Worm (Caenorhabditis elegans) whole organism, young adult: ENCODE measurements around the gene Y55F3AM.9.

Experiments used
- B0035.1 ChIP-seq: sonication (generic microtip); optimal IDR thresholded peaks from 2 replicates; lab custom pipeline; 2016; ENCODE audit warnings: missing genetic modification characterization, mild to moderate bottlenecking, missing compliant biosample characterization, missing genotype, missing genetic modification reagents
- D2030.7 ChIP-seq: fragments of 200-800 bp; sonication (Bioruptor generic); IDR thresholded peaks from 2 replicates; pipeline ENCODE4 v1.3.6; 2022; ENCODE audit warnings: missing genetic modification reagents, missing genetic modification characterization, missing compliant biosample characterization
- F33H1.4 ChIP-seq: fragments of 200-800 bp; sonication (Bioruptor generic); IDR thresholded peaks from 2 replicates; pipeline ENCODE4 v1.3.6; 2022; ENCODE audit warnings: missing genetic modification reagents, missing genetic modification characterization, missing compliant biosample characterization
- F37B4.10 ChIP-seq: fragments of 200-800 bp; sonication (Bioruptor generic); IDR thresholded peaks from 2 replicates; pipeline ENCODE4 v1.3.6; 2022; ENCODE audit warnings: missing genetic modification characterization, missing compliant biosample characterization
- F52B5.7 ChIP-seq: sonication (generic microtip); optimal IDR thresholded peaks from 2 replicates; lab custom pipeline; 2016; ENCODE audit warnings: mild to moderate bottlenecking, missing genetic modification characterization, missing compliant biosample characterization
- F55B11.4 ChIP-seq: sonication (generic microtip); optimal IDR thresholded peaks from 2 replicates; lab custom pipeline; 2016; ENCODE audit warnings: missing compliant biosample characterization, missing genetic modification characterization, borderline replicate concordance; ENCODE audit not compliant: insufficient read depth
- F57A8.1 ChIP-seq: fragments of 200-800 bp; sonication (Bioruptor generic); optimal IDR thresholded peaks from 2 replicates; lab custom pipeline; 2018; ENCODE audit warnings: mild to moderate bottlenecking, missing genetic modification characterization, moderate library complexity, missing compliant biosample characterization
- T07F8.4 ChIP-seq: sonication (generic microtip); optimal IDR thresholded peaks from 2 replicates; lab custom pipeline; 2016; ENCODE audit warnings: mild to moderate bottlenecking, missing genetic modification characterization, moderate library complexity, missing compliant biosample characterization
- Y53F4B.3 ChIP-seq: fragments of 200-800 bp; sonication (Bioruptor generic); IDR thresholded peaks from 2 replicates; pipeline ENCODE4 v1.3.6; 2022; ENCODE audit warnings: missing genetic modification reagents, missing genetic modification characterization, missing compliant biosample characterization
- Y53G8AR.9 ChIP-seq: fragments of 200-800 bp; sonication (Bioruptor generic); conservative IDR thresholded peaks from 2 replicates; pipeline ENCODE4 v1.3.6; 2022; ENCODE audit warnings: missing genetic modification reagents, missing genetic modification characterization, missing compliant biosample characterization
- Y56A3A.18 ChIP-seq: fragments of 200-800 bp; sonication (Bioruptor generic); IDR thresholded peaks from 2 replicates; pipeline ENCODE4 v1.3.6; 2022; ENCODE audit warnings: missing genetic modification reagents, missing genetic modification characterization, missing compliant biosample characterization
- Y67H2A.10 ChIP-seq: fragments of 200-800 bp; sonication (Bioruptor generic); conservative IDR thresholded peaks from 2 replicates; pipeline ENCODE4 v1.3.6; 2022; ENCODE audit warnings: missing genetic modification reagents, missing genetic modification characterization, missing compliant biosample characterization
- ZK185.1 ChIP-seq: sonication (generic microtip); optimal IDR thresholded peaks from 2 replicates; lab custom pipeline; 2016; ENCODE audit warnings: mild to moderate bottlenecking, missing genetic modification characterization, missing compliant biosample characterization; ENCODE audit not compliant: poor library complexity, severe bottlenecking
- aptf-3 ChIP-seq: fragments of 200-800 bp; sonication (Bioruptor generic); IDR thresholded peaks from 2 replicates; pipeline ENCODE4 v1.3.6; 2022; ENCODE audit warnings: missing genetic modification characterization, missing compliant biosample characterization
- bed-2 ChIP-seq: fragments of 200-800 bp; sonication (Bioruptor generic); IDR thresholded peaks from 2 replicates; pipeline ENCODE4 v1.3.6; 2022; ENCODE audit warnings: missing genetic modification reagents, missing genetic modification characterization, missing compliant biosample characterization
- ccch-3 ChIP-seq: fragments of 200-800 bp; sonication (Bioruptor generic); optimal IDR thresholded peaks from 2 replicates; lab custom pipeline; 2018; ENCODE audit warnings: mild to moderate bottlenecking, missing genetic modification characterization, missing compliant biosample characterization
- ceh-100 ChIP-seq: fragments of 200-800 bp; sonication (Bioruptor generic); IDR thresholded peaks from 2 replicates; pipeline ENCODE4 v1.3.6; 2022; ENCODE audit warnings: missing genetic modification reagents, missing genetic modification characterization, missing compliant biosample characterization
- ceh-40 ChIP-seq: fragments of 200-800 bp; sonication (Bioruptor generic); IDR thresholded peaks from 2 replicates; pipeline ENCODE4 v1.3.6; 2022; ENCODE audit warnings: missing genetic modification characterization, missing compliant biosample characterization
- ceh-79 ChIP-seq: sonication (generic microtip); optimal IDR thresholded peaks from 2 replicates; lab custom pipeline; 2017; ENCODE audit warnings: mild to moderate bottlenecking, missing genetic modification characterization, missing compliant biosample characterization
- dpff-1 ChIP-seq: sonication (generic microtip); optimal IDR thresholded peaks from 2 replicates; lab custom pipeline; 2017; ENCODE audit warnings: mild to moderate bottlenecking, missing genetic modification characterization, missing compliant biosample characterization
- efl-1 ChIP-seq: fragments of 150-350 bp; optimal IDR thresholded peaks from 2 replicates; lab custom pipeline; 2014; ENCODE audit warnings: missing biosample characterization, missing genetic modification reagents, missing genetic modification characterization
- egl-18 ChIP-seq: fragments of 200-800 bp; sonication (Bioruptor generic); IDR thresholded peaks from 2 replicates; pipeline ENCODE4 v1.3.6; 2022; ENCODE audit warnings: missing genetic modification reagents, missing genetic modification characterization, missing compliant biosample characterization
- egl-44 ChIP-seq: fragments of 200-800 bp; sonication (Bioruptor generic); IDR thresholded peaks from 2 replicates; pipeline ENCODE4 v1.3.6; 2022; ENCODE audit warnings: missing genetic modification reagents, missing genetic modification characterization, missing compliant biosample characterization
- hlh-12 ChIP-seq: sonication (generic microtip); optimal IDR thresholded peaks from 2 replicates; lab custom pipeline; 2016; ENCODE audit warnings: missing genetic modification characterization, missing compliant biosample characterization
- hmg-20 ChIP-seq: fragments of 200-800 bp; sonication (Bioruptor generic); IDR thresholded peaks from 2 replicates; pipeline ENCODE4 v1.3.6; 2022; ENCODE audit warnings: missing genetic modification reagents, missing genetic modification characterization, missing compliant biosample characterization
- hrde-1 ChIP-seq: sonication (generic microtip); optimal IDR thresholded peaks from 2 replicates; lab custom pipeline; 2016; ENCODE audit warnings: missing genetic modification characterization, mild to moderate bottlenecking, missing compliant biosample characterization, moderate library complexity, missing genotype, missing genetic modification reagents, borderline replicate concordance
- hsf-1 ChIP-seq: fragments of 200-800 bp; sonication (Bioruptor generic); IDR thresholded peaks from 2 replicates; pipeline ENCODE4 v1.3.6; 2022; ENCODE audit warnings: missing genetic modification reagents, missing genetic modification characterization, missing compliant biosample characterization
- let-607 ChIP-seq, 2 experiments: fragments of 200-800 bp in 1 of 2; sonication (Bioruptor generic) in 1 of 2; sonication (generic microtip) in 1 of 2; optimal IDR thresholded peaks; 2 replicates each; lab custom pipeline; 2016 to 2018; ENCODE audit warnings: mild to moderate bottlenecking in 2 of 2, missing compliant biosample characterization in 2 of 2, missing genetic modification characterization in 2 of 2, moderate library complexity in 2 of 2, missing genotype in 1 of 2
- lin-26 ChIP-seq: fragments of 200-800 bp; sonication (Bioruptor generic); IDR thresholded peaks from 2 replicates; pipeline ENCODE4 v1.3.6; 2022; ENCODE audit warnings: missing genetic modification reagents, missing genetic modification characterization, missing compliant biosample characterization
- lin-35 ChIP-seq, 3 experiments: fragments of 150-350 bp in 2 of 3; sonication (generic microtip) in 1 of 3; optimal IDR thresholded peaks; 2 replicates each; lab custom pipeline; 2014 to 2018; ENCODE audit warnings: missing biosample characterization in 3 of 3, missing genetic modification characterization in 3 of 3, missing genetic modification reagents in 3 of 3
- lin-40 ChIP-seq: sonication (generic microtip); optimal IDR thresholded peaks from 2 replicates; lab custom pipeline; 2016; ENCODE audit warnings: missing genetic modification characterization, mild to moderate bottlenecking, missing compliant biosample characterization, missing genotype, missing genetic modification reagents
- lin-54 ChIP-seq: fragments of 200-800 bp; sonication (Bioruptor generic); optimal IDR thresholded peaks from 2 replicates; lab custom pipeline; 2018; ENCODE audit warnings: mild to moderate bottlenecking, missing genetic modification characterization, missing compliant biosample characterization
- lsy-27 ChIP-seq: sonication (generic microtip); optimal IDR thresholded peaks from 2 replicates; lab custom pipeline; 2017; ENCODE audit warnings: missing genetic modification characterization, mild to moderate bottlenecking, missing compliant biosample characterization, antibody characterized with exemption, missing genotype, borderline replicate concordance; ENCODE audit not compliant: insufficient read depth
- mcd-1 ChIP-seq: fragments of 200-800 bp; sonication (Bioruptor generic); IDR thresholded peaks from 2 replicates; pipeline ENCODE4 v1.3.6; 2022; ENCODE audit warnings: missing genetic modification reagents, missing genetic modification characterization, missing compliant biosample characterization
- mes-4 ChIP-seq: sonication (generic microtip); optimal IDR thresholded peaks from 2 replicates; lab custom pipeline; 2016; ENCODE audit warnings: missing genotype, missing genetic modification characterization, missing compliant biosample characterization
- mxl-1 ChIP-seq: sonication (generic microtip); optimal IDR thresholded peaks from 2 replicates; lab custom pipeline; 2016; ENCODE audit warnings: missing genetic modification characterization, missing compliant biosample characterization
- nfya-1 ChIP-seq: sonication (generic microtip); optimal IDR thresholded peaks from 2 replicates; lab custom pipeline; 2017; ENCODE audit warnings: antibody characterized with exemption, missing compliant biosample characterization, missing genetic modification characterization, borderline replicate concordance; ENCODE audit not compliant: insufficient read depth
- nhr-120 ChIP-seq: fragments of 200-800 bp; sonication (Bioruptor generic); IDR thresholded peaks from 2 replicates; pipeline ENCODE4 v1.3.6; 2022; ENCODE audit warnings: missing genetic modification characterization, missing compliant biosample characterization
- nhr-90 ChIP-seq: sonication (generic microtip); optimal IDR thresholded peaks from 2 replicates; lab custom pipeline; 2016; ENCODE audit warnings: missing genotype, mild to moderate bottlenecking, missing genetic modification characterization, missing compliant biosample characterization
- pha-4 ChIP-seq: fragments of 150-350 bp; sonication (generic microtip); optimal IDR thresholded peaks from 2 replicates; lab custom pipeline; 2014; ENCODE audit warnings: missing biosample characterization, missing genetic modification reagents, missing genetic modification characterization
- repo-1 ChIP-seq: sonication (generic microtip); optimal IDR thresholded peaks from 2 replicates; lab custom pipeline; 2017; ENCODE audit warnings: mild to moderate bottlenecking, missing genetic modification characterization, missing compliant biosample characterization
- rpc-1 ChIP-seq, 2 experiments: fragments of 150-350 bp in 1 of 2; sonication (generic microtip) in 1 of 2; optimal IDR thresholded peaks; 2 replicates each; lab custom pipeline; 2014 to 2018; ENCODE audit warnings: missing biosample characterization in 1 of 2, missing genetic modification characterization in 1 of 2, missing genetic modification reagents in 1 of 2, missing genotype in 1 of 2
- sea-2 ChIP-seq: fragments of 200-800 bp; sonication (Bioruptor generic); IDR thresholded peaks from 2 replicates; pipeline ENCODE4 v1.3.6; 2022; ENCODE audit warnings: missing genetic modification characterization, missing compliant biosample characterization
- snpc-1.3 ChIP-seq: sonication (generic microtip); optimal IDR thresholded peaks from 2 replicates; lab custom pipeline; 2017; ENCODE audit warnings: missing genetic modification characterization, mild to moderate bottlenecking, missing compliant biosample characterization, antibody characterized with exemption, moderate library complexity, missing genotype, missing genetic modification reagents; ENCODE audit not compliant: insufficient read depth
- xnd-1 ChIP-seq: sonication (generic microtip); optimal IDR thresholded peaks from 2 replicates; lab custom pipeline; 2016; ENCODE audit warnings: missing genotype, missing genetic modification reagents, missing genetic modification characterization, missing compliant biosample characterization
- ztf-18 ChIP-seq: sonication (generic microtip); optimal IDR thresholded peaks from 2 replicates; lab custom pipeline; 2016; ENCODE audit warnings: missing genotype, mild to moderate bottlenecking, missing genetic modification characterization, missing compliant biosample characterization
- ztf-25 ChIP-seq: fragments of 200-800 bp; sonication (Bioruptor generic); IDR thresholded peaks from 2 replicates; pipeline ENCODE4 v1.3.6; 2022; ENCODE audit warnings: missing genetic modification reagents, missing genetic modification characterization, missing compliant biosample characterization
- ztf-3 ChIP-seq: fragments of 200-800 bp; sonication (Bioruptor generic); optimal IDR thresholded peaks from 2 replicates; lab custom pipeline; 2018; ENCODE audit warnings: mild to moderate bottlenecking, missing genetic modification characterization, missing compliant biosample characterization

Gene Y55F3AM.9

DNA sequence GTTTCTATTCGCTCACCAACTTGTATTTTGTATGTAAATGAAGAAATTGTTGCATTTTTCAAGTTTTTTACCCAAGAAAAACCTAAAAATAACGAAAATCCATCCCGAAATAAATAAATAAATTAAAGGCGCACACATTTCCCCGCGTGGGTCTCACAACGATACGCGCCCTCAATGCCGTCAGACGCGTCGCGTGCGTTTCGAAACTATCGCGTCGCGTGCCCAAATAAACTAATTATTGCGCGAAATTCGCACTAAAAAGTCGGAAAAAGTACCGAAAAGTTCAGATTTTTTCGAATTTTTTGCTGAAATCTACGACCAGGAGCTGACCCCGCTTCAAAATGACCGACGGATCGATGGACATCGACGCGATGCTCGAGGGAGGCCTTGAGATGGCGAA lies 2.9 kb upstream of the Y55F3AM.9 start, which contains the start of gene rbm-39 (continued):
- no peak for TF ChIP-seq lsy-27 (tag; lab: Kevin White, UChicago)
- TF ChIP-seq hsf-1 = peak; percentile 33; the same call in 1 of the 2 replicates
- TF ChIP-seq hmg-20 (GFP tag; lab: Robert Waterston, UW) = no peak
- peak; percentile 64 for TF ChIP-seq efl-1 (GFP tag; lab: Kevin White, UChicago)
- peak; percentile 85 for TF ChIP-seq repo-1 (tag; lab: Kevin White, UChicago)
- no peak for TF ChIP-seq F37B4.10 (GFP tag; lab: Robert Waterston, UW)
- TF ChIP-seq Y53F4B.3 (GFP tag; lab: Robert Waterston, UW) = peak; percentile 46; the same call in 1 of the 2 replicates
- TF ChIP-seq ccch-3 = no peak
- no peak for TF ChIP-seq dpff-1 (tag; lab: Kevin White, UChicago)
- TF ChIP-seq xnd-1 (tag; lab: Kevin White, UChicago) = peak; percentile 61
- peak; percentile 22 for TF ChIP-seq hrde-1 (tag; lab: Kevin White, UChicago)
- no peak for TF ChIP-seq B0035.1 (tag; lab: Kevin White, UChicago)
- TF ChIP-seq nhr-90 (tag; lab: Kevin White, UChicago) = no peak
- no peak for TF ChIP-seq Y56A3A.18 (GFP tag; lab: Robert Waterston, UW)
- TF ChIP-seq lin-54 (GFP tag; lab: Kevin White, UChicago) = peak; percentile 76
- TF ChIP-seq let-607 (tag; optimal IDR thresholded peaks at IDR 0.05; lab: Kevin White, UChicago) = peak in 1 of 2 experiments; percentile 13
- TF ChIP-seq ztf-25 = no peak
- no peak for TF ChIP-seq ceh-79
- TF ChIP-seq sea-2 (GFP tag; lab: Robert Waterston, UW) = no peak
- peak; percentile 98 for TF ChIP-seq F33H1.4
- no peak for TF ChIP-seq mxl-1
- TF ChIP-seq nfya-1 (tag; lab: Kevin White, UChicago) = no peak
- no peak for TF ChIP-seq bed-2 (GFP tag; lab: Robert Waterston, UW)
- TF ChIP-seq aptf-3 (GFP tag; lab: Robert Waterston, UW) = no peak
- no peak for TF ChIP-seq nhr-120 (GFP tag; lab: Robert Waterston, UW)
- no peak for TF ChIP-seq ZK185.1
- no peak for TF ChIP-seq F55B11.4 (tag; lab: Kevin White, UChicago)
- TF ChIP-seq mes-4 = no peak
- TF ChIP-seq hlh-12 (tag; lab: Kevin White, UChicago) = no peak
- peak; percentile 71 for TF ChIP-seq ceh-100 (GFP tag; lab: Robert Waterston, UW)
- peak; percentile 63 for TF ChIP-seq snpc-1.3 (tag; lab: Kevin White, UChicago)
- TF ChIP-seq lin-40 (tag; lab: Kevin White, UChicago) = peak; percentile 77
- peak; percentile 79 for TF ChIP-seq mcd-1
- TF ChIP-seq Y53G8AR.9 (GFP tag; lab: Robert Waterston, UW) = no peak; the same call in 1 of the 2 replicates
- TF ChIP-seq ztf-18 (tag; lab: Kevin White, UChicago) = no peak
- TF ChIP-seq lin-26 = no peak
- no peak for TF ChIP-seq T07F8.4 (tag; lab: Kevin White, UChicago)
- TF ChIP-seq D2030.7 (GFP tag; lab: Robert Waterston, UW) = peak; percentile 79
- no peak for TF ChIP-seq egl-44 (GFP tag; lab: Robert Waterston, UW)
- no peak for TF ChIP-seq F52B5.7
- TF ChIP-seq ztf-3 (GFP tag; lab: Kevin White, UChicago) = no peak
- no peak for TF ChIP-seq egl-18 (GFP tag; lab: Robert Waterston, UW)
- no peak for TF ChIP-seq pha-4 (tag; lab: Kevin White, UChicago)
- peak in 2 of 3 experiments; percentile 40 to 76 for TF ChIP-seq lin-35 (GFP tag; optimal IDR thresholded peaks at IDR 0.05; lab: Kevin White, UChicago)
- no peak for TF ChIP-seq F57A8.1 (GFP tag; lab: Kevin White, UChicago)
- no peak for TF ChIP-seq ceh-40
- peak; percentile 79 for TF ChIP-seq Y67H2A.10 (GFP tag; lab: Robert Waterston, UW)
- TF ChIP-seq rpc-1 (optimal IDR thresholded peaks at IDR 0.05; lab: Kevin White, UChicago) = no peak
- TF ChIP-seq rpc-1 (tag; optimal IDR thresholded peaks at IDR 0.05; lab: Kevin White, UChicago) = no peak
